Fruit fly (Drosophila melanogaster) whole organism, embryonic: Measurements from ENCODE around the gene CG12321.
A peak's percentile ranks its signal among the peaks of the same experiment; 100 is the strongest.

Source experiments
- Asciz ChIP-seq: fragments of 200-800 bp; sonication (Bioruptor generic); optimal IDR thresholded peaks from 2 replicates; lab custom pipeline; 2017; ENCODE audit warnings: missing biosample characterization, mild to moderate bottlenecking, missing genetic modification characterization, missing genetic modification reagents
- BEAF-32 ChIP-seq: fragments of 200-800 bp; sonication (Bioruptor generic); optimal IDR thresholded peaks from 3 replicates; lab custom pipeline; 2017; ENCODE audit warnings: missing biosample characterization, missing genetic modification characterization, mild to moderate bottlenecking, moderate library complexity, missing genetic modification reagents
- CG10462 ChIP-seq: fragments of 200-800 bp; sonication (Bioruptor generic); optimal IDR thresholded peaks from 2 replicates; lab custom pipeline; 2016; ENCODE audit warnings: missing biosample characterization, missing genetic modification characterization
- CG10979 ChIP-seq: fragments of 200-800 bp; sonication (Bioruptor generic); optimal IDR thresholded peaks from 2 replicates; lab custom pipeline; 2018; ENCODE audit warnings: missing biosample characterization, mild to moderate bottlenecking, missing genetic modification characterization, moderate library complexity
- CG11247 ChIP-seq: fragments of 200-800 bp; sonication (Bioruptor generic); IDR thresholded peaks from 2 replicates; pipeline ENCODE4 v1.3.6; 2022; ENCODE audit warnings: missing biosample characterization, missing genetic modification characterization
- CG12391 ChIP-seq: fragments of 200-800 bp; sonication (Bioruptor generic); optimal IDR thresholded peaks from 3 replicates; lab custom pipeline; 2018; ENCODE audit warnings: missing biosample characterization, mild to moderate bottlenecking, missing genetic modification characterization, moderate library complexity
- CG12659 ChIP-seq: fragments of 200-800 bp; sonication (Bioruptor generic); optimal IDR thresholded peaks from 3 replicates; lab custom pipeline; 2017; ENCODE audit warnings: mild to moderate bottlenecking, missing biosample characterization, missing genetic modification reagents, missing genetic modification characterization
- CG16815 ChIP-seq: fragments of 200-800 bp; sonication (Bioruptor generic); optimal IDR thresholded peaks from 3 replicates; lab custom pipeline; 2017; ENCODE audit warnings: missing biosample characterization, mild to moderate bottlenecking, missing genetic modification characterization
- CG17912 ChIP-seq: fragments of 200-800 bp; sonication (Bioruptor generic); optimal IDR thresholded peaks from 2 replicates; lab custom pipeline; 2018; ENCODE audit warnings: missing biosample characterization, mild to moderate bottlenecking, missing genetic modification characterization
- CG18599 ChIP-seq: fragments of 200-800 bp; sonication (Bioruptor generic); optimal IDR thresholded peaks from 3 replicates; lab custom pipeline; 2017; ENCODE audit warnings: missing biosample characterization, missing genetic modification characterization, mild to moderate bottlenecking, moderate library complexity, missing genetic modification reagents
- CG18619 ChIP-seq: fragments of 200-800 bp; sonication (Bioruptor generic); optimal IDR thresholded peaks from 3 replicates; lab custom pipeline; 2017; ENCODE audit warnings: missing biosample characterization, mild to moderate bottlenecking, missing genetic modification characterization
- CG2889 ChIP-seq: fragments of 200-800 bp; sonication (Bioruptor generic); IDR thresholded peaks from 3 replicates; pipeline ENCODE4 v1.3.6; 2022; ENCODE audit warnings: missing biosample characterization, missing genetic modification characterization
- CG32767 ChIP-seq: fragments of 200-800 bp; sonication (Bioruptor generic); IDR thresholded peaks from 2 replicates; pipeline ENCODE4 v1.3.6; 2022; ENCODE audit warnings: missing biosample characterization, missing genetic modification characterization
- CG32772 ChIP-seq: fragments of 200-800 bp; sonication (Bioruptor generic); IDR thresholded peaks from 2 replicates; pipeline ENCODE4 v1.3.6; 2022; ENCODE audit warnings: missing biosample characterization, missing genetic modification characterization
- CG34422 ChIP-seq: fragments of 200-800 bp; sonication (Bioruptor generic); IDR thresholded peaks from 3 replicates; pipeline ENCODE4 v1.3.6; 2022; ENCODE audit warnings: missing biosample characterization, missing genetic modification characterization
- Dfd ChIP-seq, 2 experiments: fragments of >200 bp; optimal IDR thresholded peaks; 2 replicates each; lab custom pipeline; 2017; ENCODE audit warnings: missing biosample characterization in 2 of 2, missing genetic modification characterization in 2 of 2
- Dip2 ChIP-seq: fragments of 200-800 bp; sonication (Bioruptor generic); IDR thresholded peaks from 2 replicates; pipeline ENCODE4 v1.3.6; 2022; ENCODE audit warnings: missing biosample characterization, missing genetic modification characterization
- Drgx ChIP-seq: fragments of 200-800 bp; sonication (Bioruptor generic); IDR thresholded peaks from 2 replicates; pipeline ENCODE4 v1.3.6; 2022; ENCODE audit warnings: missing biosample characterization, missing genetic modification characterization
- Ets97D ChIP-seq: fragments of 200-800 bp; sonication (Bioruptor generic); optimal IDR thresholded peaks from 3 replicates; lab custom pipeline; 2016; ENCODE audit warnings: missing biosample characterization, missing genetic modification characterization
- HLH3B ChIP-seq: fragments of 200-800 bp; sonication (Bioruptor generic); IDR thresholded peaks from 2 replicates; pipeline ENCODE4 v1.3.6; 2022; ENCODE audit warnings: missing biosample characterization, missing genetic modification characterization
- HLH54F ChIP-seq: fragments of 200-800 bp; sonication (Bioruptor generic); optimal IDR thresholded peaks from 3 replicates; lab custom pipeline; 2016; ENCODE audit warnings: missing biosample characterization, missing genetic modification characterization
- Hey ChIP-seq: fragments of 200-800 bp; sonication (Bioruptor generic); optimal IDR thresholded peaks from 3 replicates; lab custom pipeline; 2018; ENCODE audit warnings: missing biosample characterization, mild to moderate bottlenecking, missing genetic modification characterization
- Hr39 ChIP-seq: fragments of >200 bp; optimal IDR thresholded peaks from 2 replicates; lab custom pipeline; 2017
- Hr51 ChIP-seq, 2 experiments: fragments of 200-800 bp; sonication (Bioruptor generic); optimal IDR thresholded peaks; 2 replicates in 1 of 2; 3 replicates in 1 of 2; lab custom pipeline; 2016 to 2018; ENCODE audit warnings: missing biosample characterization in 2 of 2, missing genetic modification characterization in 2 of 2, mild to moderate bottlenecking in 1 of 2, moderate library complexity in 1 of 2
- Hr78 ChIP-seq, 2 experiments: fragments of 200-800 bp in 1 of 2; fragments of >200 bp in 1 of 2; sonication (Bioruptor generic) in 1 of 2; optimal IDR thresholded peaks; 2 replicates each; lab custom pipeline; 2017 to 2019; ENCODE audit warnings: missing biosample characterization in 2 of 2, missing genetic modification characterization in 2 of 2, mild to moderate bottlenecking in 1 of 2, moderate library complexity in 1 of 2
- Lhr ChIP-seq: fragments of 200-800 bp; sonication (Bioruptor generic); optimal IDR thresholded peaks from 3 replicates; lab custom pipeline; 2017; ENCODE audit warnings: mild to moderate bottlenecking, missing biosample characterization, missing genetic modification reagents, missing genetic modification characterization
- Mrtf ChIP-seq: fragments of 200-800 bp; sonication (Bioruptor generic); IDR thresholded peaks from 3 replicates; pipeline ENCODE4 v1.3.6; 2022; ENCODE audit warnings: missing biosample characterization, missing genetic modification characterization
- Optix ChIP-seq: fragments of 200-800 bp; sonication (Bioruptor generic); IDR thresholded peaks from 3 replicates; pipeline ENCODE4 v1.3.6; 2022; ENCODE audit warnings: missing biosample characterization, missing genetic modification characterization
- Pdp1 ChIP-seq, 2 experiments: fragments of 200-800 bp; sonication (Bioruptor generic); optimal IDR thresholded peaks; 3 replicates each; lab custom pipeline; 2016; ENCODE audit warnings: missing biosample characterization in 2 of 2, missing genetic modification characterization in 2 of 2, mild to moderate bottlenecking in 1 of 2, moderate library complexity in 1 of 2
- Rfx ChIP-seq: fragments of 200-800 bp; sonication (Bioruptor generic); IDR thresholded peaks from 2 replicates; pipeline ENCODE4 v1.3.6; 2022; ENCODE audit warnings: missing biosample characterization, missing genetic modification characterization
- Tbp ChIP-seq: fragments of >200 bp; optimal IDR thresholded peaks from 2 replicates; lab custom pipeline; 2018; ENCODE audit warnings: missing biosample characterization, missing genetic modification characterization
- ara ChIP-seq: fragments of 200-800 bp; sonication (Bioruptor generic); IDR thresholded peaks from 2 replicates; pipeline ENCODE4 v1.3.6; 2022; ENCODE audit warnings: missing biosample characterization, missing genetic modification characterization
- br ChIP-seq: fragments of >200 bp; optimal IDR thresholded peaks from 2 replicates; lab custom pipeline; 2017
- cato ChIP-seq: fragments of 200-800 bp; sonication (Bioruptor generic); optimal IDR thresholded peaks from 2 replicates; lab custom pipeline; 2016; ENCODE audit warnings: missing biosample characterization, missing genetic modification characterization, borderline replicate concordance
- dysf ChIP-seq: fragments of 200-800 bp; sonication (Bioruptor generic); IDR thresholded peaks from 3 replicates; pipeline ENCODE4 v1.3.6; 2022; ENCODE audit warnings: missing biosample characterization, missing genetic modification characterization
- ewg ChIP-seq: fragments of 200-800 bp; sonication (Bioruptor generic); optimal IDR thresholded peaks from 3 replicates; lab custom pipeline; 2017; ENCODE audit warnings: mild to moderate bottlenecking, missing biosample characterization, missing genetic modification reagents, missing genetic modification characterization
- fru ChIP-seq: fragments of >200 bp; optimal IDR thresholded peaks from 2 replicates; lab custom pipeline; 2017
- hth ChIP-seq: fragments of >200 bp; optimal IDR thresholded peaks from 2 replicates; lab custom pipeline; 2017; ENCODE audit warnings: inconsistent platforms
- jing ChIP-seq: fragments of 200-800 bp; sonication (Bioruptor generic); optimal IDR thresholded peaks from 2 replicates; lab custom pipeline; 2018; ENCODE audit warnings: missing biosample characterization, mild to moderate bottlenecking, missing genetic modification characterization
- kah ChIP-seq: fragments of 200-800 bp; sonication (Bioruptor generic); optimal IDR thresholded peaks from 2 replicates; lab custom pipeline; 2018; ENCODE audit warnings: missing biosample characterization, mild to moderate bottlenecking, missing genetic modification characterization
- ken ChIP-seq: fragments of 200-800 bp; sonication (Bioruptor generic); IDR thresholded peaks from 3 replicates; pipeline ENCODE4 v1.3.6; 2022; ENCODE audit warnings: missing biosample characterization, missing genetic modification characterization
- sens ChIP-seq: fragments of 200-800 bp; sonication (Bioruptor generic); peaks from one replicate; lab custom pipeline; 2016; ENCODE audit warnings: missing biosample characterization, missing genetic modification characterization
- seq ChIP-seq: fragments of 200-800 bp; sonication (Bioruptor generic); IDR thresholded peaks from 2 replicates; pipeline ENCODE4 v1.3.6; 2022; ENCODE audit warnings: missing biosample characterization, missing genetic modification characterization
- shn ChIP-seq: fragments of 200-800 bp; sonication (Bioruptor generic); optimal IDR thresholded peaks from 3 replicates; lab custom pipeline; 2016; ENCODE audit warnings: missing biosample characterization, missing genetic modification characterization
- tin ChIP-seq: fragments of 200-800 bp; sonication (Bioruptor generic); optimal IDR thresholded peaks from 3 replicates; lab custom pipeline; 2016; ENCODE audit warnings: missing biosample characterization, missing genetic modification characterization
- tio ChIP-seq: fragments of 200-800 bp; sonication (Bioruptor generic); optimal IDR thresholded peaks from 2 replicates; lab custom pipeline; 2017; ENCODE audit warnings: missing biosample characterization, missing genetic modification characterization, inconsistent platforms
- ttk ChIP-seq: fragments of 200-800 bp; sonication (Bioruptor generic); IDR thresholded peaks from 2 replicates; pipeline ENCODE4 v2.1.2; 2022; ENCODE audit warnings: missing biosample characterization, missing genetic modification characterization
- unc-4 ChIP-seq: fragments of 200-800 bp; sonication (Bioruptor generic); IDR thresholded peaks from 2 replicates; pipeline ENCODE4 v1.3.6; 2022; ENCODE audit warnings: missing biosample characterization, missing genetic modification characterization; ENCODE audit not compliant: partially characterized antibody
- vvl ChIP-seq: fragments of 200-800 bp; sonication (Bioruptor generic); IDR thresholded peaks from 2 replicates; pipeline ENCODE4 v1.3.6; 2022; ENCODE audit warnings: missing biosample characterization, missing genetic modification characterization
- yki ChIP-seq: fragments of >200 bp; optimal IDR thresholded peaks from 3 replicates; lab custom pipeline; 2018

The CG12321 gene

DNA sequence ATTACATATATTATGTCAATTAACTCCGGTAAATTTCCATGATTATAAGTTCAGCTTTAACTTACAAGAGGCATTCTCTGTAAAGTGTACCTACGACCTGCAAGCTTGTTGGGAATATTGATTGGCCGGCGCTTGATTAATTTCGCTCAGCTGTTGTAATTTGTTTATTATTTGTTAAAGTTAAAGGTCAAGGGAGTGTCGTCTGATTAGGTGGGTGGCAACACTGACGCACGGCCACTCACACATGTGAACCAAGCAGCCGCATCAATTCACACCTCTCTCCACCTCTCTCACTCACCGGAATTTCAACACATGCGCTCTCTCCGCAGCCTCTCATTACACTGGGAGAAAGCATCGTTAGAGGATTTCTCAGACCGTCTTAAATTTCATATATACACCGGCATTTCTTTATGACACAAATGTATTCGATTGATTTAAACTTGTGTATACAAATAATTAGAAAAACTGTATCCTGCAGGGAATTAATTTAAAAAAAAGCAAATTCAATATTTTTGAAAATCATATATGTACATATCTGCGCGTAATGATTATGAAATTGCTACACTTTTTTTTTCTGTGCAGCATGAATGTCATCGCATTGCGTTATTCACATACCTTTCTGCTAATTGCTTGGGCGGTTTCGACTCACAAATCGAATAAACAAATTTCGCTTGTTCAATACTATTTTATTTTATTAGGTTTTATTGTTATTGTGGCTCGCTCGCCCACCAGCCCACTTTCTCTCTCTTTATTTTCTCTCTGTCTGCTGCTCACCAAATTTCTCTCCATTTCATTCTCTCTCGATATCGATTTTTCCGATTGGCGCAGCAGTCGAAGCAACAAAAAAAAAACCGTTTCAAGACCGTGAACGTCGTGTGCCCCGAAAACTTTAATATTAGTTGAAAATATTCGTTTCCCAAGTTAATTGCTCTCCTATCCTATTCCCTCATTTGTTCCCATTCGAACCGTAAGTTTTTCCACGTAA lies 16.2 kb downstream of the CG12321 start (continued):
- TF ChIP-seq CG32767 (GFP tag; lab: Robert Waterston, UW) (peak; percentile 82), CG10979 (tag; lab: Kevin White, UChicago) (peak; percentile 94), tin (GFP tag; lab: Kevin White, UChicago) (peak; percentile 92), Hr39 (no peak), ken (GFP tag; lab: Robert Waterston, UW) (peak; percentile 81; the same call in 2 of the 3 replicates), sens (peak; percentile 99), CG12659 (GFP tag; lab: Kevin White, UChicago) (peak; percentile 95), seq (GFP tag; lab: Robert Waterston, UW) (peak; percentile 88), unc-4 (GFP tag; lab: Robert Waterston, UW) (no peak), Pdp1 (GFP tag; optimal IDR thresholded peaks at IDR 0.05; lab: Kevin White, UChicago) (peak; percentile 86 to 92), CG10462 (GFP tag; lab: Kevin White, UChicago) (peak; percentile 93), Dfd (GFP tag; optimal IDR thresholded peaks at IDR 0.05; lab: Kevin White, UChicago) (no peak), CG18619 (GFP tag; lab: Kevin White, UChicago) (peak; percentile 93), CG16815 (GFP tag; lab: Kevin White, UChicago) (peak; percentile 90), CG18599 (GFP tag; lab: Kevin White, UChicago) (peak; percentile 95), CG11247 (peak; percentile 64; the same call in 1 of the 2 replicates), Optix (GFP tag; lab: Robert Waterston, UW) (peak; percentile 61; the same call in 1 of the 3 replicates), Lhr (GFP tag; lab: Kevin White, UChicago) (peak; percentile 74), shn (GFP tag; lab: Kevin White, UChicago) (peak; percentile 90), CG2889 (peak; percentile 71; the same call in 2 of the 3 replicates), Tbp (GFP tag; lab: Kevin White, UChicago) (no peak), CG34422 (GFP tag; lab: Robert Waterston, UW) (peak; percentile 80), Mrtf (GFP tag; lab: Robert Waterston, UW) (peak; percentile 80), CG12391 (peak; percentile 95), kah (GFP tag; lab: Kevin White, UChicago) (peak; percentile 84), CG17912 (GFP tag; lab: Kevin White, UChicago) (peak; percentile 40), CG32772 (peak; percentile 89), cato (GFP tag; lab: Kevin White, UChicago) (peak; percentile 89), Hr51 (GFP tag; optimal IDR thresholded peaks at IDR 0.05; lab: Kevin White, UChicago) (peak; percentile 84 to 95), Drgx (peak; percentile 69), Hr78 (GFP tag; optimal IDR thresholded peaks at IDR 0.05; lab: Kevin White, UChicago) (peak in 1 of 2 experiments; percentile 90), HLH3B (GFP tag; lab: Robert Waterston, UW) (peak; percentile 87), dysf (peak; percentile 92), Asciz (GFP tag; lab: Kevin White, UChicago) (peak; percentile 95), fru (no peak), HLH54F (GFP tag; lab: Kevin White, UChicago) (peak; percentile 92), Hey (peak; percentile 52), Rfx (GFP tag; lab: Robert Waterston, UW) (peak; percentile 84), yki (no peak), ewg (GFP tag; lab: Kevin White, UChicago) (peak; percentile 96), hth (no peak), ttk (peak; percentile 88), Ets97D (peak; percentile 69), tio (GFP tag; lab: Kevin White, UChicago) (peak; percentile 94), vvl (GFP tag; lab: Robert Waterston, UW) (peak; percentile 93), br (lab: Kevin White, UChicago) (no peak), Dip2 (peak; percentile 40; the same call in 1 of the 2 replicates), ara (GFP tag; lab: Robert Waterston, UW) (peak; percentile 81), jing (GFP tag; lab: Kevin White, UChicago) (peak; percentile 89), BEAF-32 (no peak)
